Worm (Caenorhabditis elegans): ENCODE results near the gene F41H8.2.
A peak's percentile ranks its signal among the peaks of the same experiment; 100 is the strongest.

F41H8.2 gene

DNA sequence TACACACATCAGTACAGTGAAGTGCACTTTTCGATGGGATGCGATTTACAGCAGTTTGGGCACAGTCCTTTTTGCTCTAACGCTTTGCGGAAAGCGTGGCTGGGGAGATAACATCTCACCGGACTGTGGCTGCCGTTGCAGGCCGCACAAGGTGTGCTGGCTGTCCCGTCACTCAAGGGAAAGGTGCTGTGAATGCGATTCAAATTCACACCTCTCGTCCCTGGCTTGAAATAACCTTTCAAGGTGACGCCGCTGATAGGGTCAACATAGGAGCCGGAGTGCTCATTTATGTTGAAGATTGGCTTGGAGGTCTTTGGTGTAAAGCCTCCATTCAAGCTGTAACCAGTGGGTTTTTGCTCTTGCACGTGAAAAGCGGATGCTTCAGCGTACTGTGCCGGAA, 32.1 kb upstream of the F41H8.2 start:
- TF ChIP-seq mab-5 (tag; optimal IDR thresholded peaks at IDR 0.05) (no peak), flh-1 (GFP tag; optimal IDR thresholded peaks at IDR 0.05) (no peak), sem-2 (GFP tag; optimal IDR thresholded peaks at IDR 0.05) (no peak), unc-39 (tag; optimal IDR thresholded peaks at IDR 0.05) (no peak), ceh-39 (tag; optimal IDR thresholded peaks at IDR 0.05) (no peak), M03D4.4 (tag; optimal IDR thresholded peaks at IDR 0.05) (no peak), ztf-11 (tag; optimal IDR thresholded peaks at IDR 0.05) (no peak), mep-1 (tag; optimal IDR thresholded peaks at IDR 0.05) (no peak), snpc-4 (tag; optimal IDR thresholded peaks at IDR 0.05) (no peak), bed-3 (GFP tag; optimal IDR thresholded peaks at IDR 0.05) (no peak), nhr-12 (tag; optimal IDR thresholded peaks at IDR 0.05) (no peak), lin-32 (GFP tag; optimal IDR thresholded peaks at IDR 0.05) (no peak), zip-8 (tag; optimal IDR thresholded peaks at IDR 0.05) (no peak)

DNA sequence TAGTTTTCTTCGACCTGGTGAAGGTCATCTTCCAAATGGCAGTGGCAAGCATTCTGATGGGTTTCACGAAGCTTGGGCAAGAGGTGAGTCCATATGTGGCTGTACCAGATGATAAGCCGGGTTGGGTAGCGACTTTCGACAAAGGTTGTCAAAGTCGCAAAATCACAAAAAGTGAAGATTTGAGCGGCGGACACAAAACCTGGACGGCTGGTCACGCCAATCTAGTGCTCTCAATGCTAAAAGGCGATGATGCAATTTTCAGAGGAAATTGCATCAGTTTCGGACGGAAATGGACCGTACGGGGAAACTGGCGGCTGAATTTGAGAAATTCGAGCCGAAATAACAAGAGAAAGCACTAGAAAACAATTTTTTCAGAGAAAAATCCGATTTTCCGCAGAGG, 29.0 kb upstream of the F41H8.2 start:
- TF ChIP-seq tbx-8 (GFP tag; optimal IDR thresholded peaks at IDR 0.05) (no peak), ztf-11 (tag; optimal IDR thresholded peaks at IDR 0.05) (no peak), unc-62 (GFP tag; optimal IDR thresholded peaks at IDR 0.05) (no peak)

DNA sequence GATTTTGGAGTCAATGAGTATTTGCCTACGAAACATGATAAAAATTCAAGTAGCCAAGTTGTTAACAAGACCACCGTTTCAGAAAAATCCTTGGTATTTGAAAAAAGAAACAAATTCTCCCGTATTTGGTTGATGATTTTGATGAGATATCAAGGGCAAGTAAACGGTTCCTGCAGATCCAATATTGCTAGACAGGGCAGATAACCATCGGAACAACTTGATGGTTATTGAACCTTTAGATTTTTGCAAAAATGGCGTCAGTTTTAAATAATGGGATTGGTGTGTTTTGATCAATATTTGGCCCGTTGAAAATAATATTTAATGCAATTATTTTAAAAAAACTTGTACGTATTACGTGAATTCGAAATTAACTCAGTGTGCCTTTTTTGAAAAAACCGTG, 25.9 kb upstream of the F41H8.2 start:
- TF ChIP-seq zip-8 (tag; optimal IDR thresholded peaks at IDR 0.05) (no peak), elt-1 (tag; optimal IDR thresholded peaks at IDR 0.05; ENCODE audit: borderline replicate concordance, insufficient read depth) (peak; percentile 38)

DNA sequence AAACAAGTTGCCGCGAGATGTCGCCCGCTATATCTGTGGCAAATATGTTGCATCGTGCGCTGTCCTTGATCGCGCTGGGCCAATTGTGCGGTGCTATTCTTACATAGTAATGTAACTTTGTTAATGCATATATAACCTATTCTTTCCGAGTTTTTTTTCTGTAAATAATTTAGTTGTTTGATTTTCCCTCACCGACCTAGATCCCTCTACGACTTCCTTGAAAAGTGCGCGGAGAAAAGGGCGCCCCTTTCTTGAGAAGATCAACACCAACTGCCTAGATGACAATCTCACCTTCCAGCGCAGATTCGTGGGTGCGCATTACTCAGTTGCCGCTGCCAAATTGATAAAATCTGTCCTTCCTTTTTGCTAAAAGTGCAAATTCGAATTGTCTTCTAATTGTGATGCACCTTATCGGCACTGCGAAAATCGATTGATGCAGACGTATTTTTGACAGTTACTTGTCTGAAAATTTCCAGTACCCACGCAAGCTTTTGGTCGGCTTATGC, 24.6 kb upstream of the F41H8.2 start:
- TF ChIP-seq pha-4 (tag; optimal IDR thresholded peaks at IDR 0.05) (no peak), elt-1 (tag; optimal IDR thresholded peaks at IDR 0.05; ENCODE audit: borderline replicate concordance, insufficient read depth) (peak; percentile 85), sptf-1 (tag; optimal IDR thresholded peaks at IDR 0.05) (no peak)

DNA sequence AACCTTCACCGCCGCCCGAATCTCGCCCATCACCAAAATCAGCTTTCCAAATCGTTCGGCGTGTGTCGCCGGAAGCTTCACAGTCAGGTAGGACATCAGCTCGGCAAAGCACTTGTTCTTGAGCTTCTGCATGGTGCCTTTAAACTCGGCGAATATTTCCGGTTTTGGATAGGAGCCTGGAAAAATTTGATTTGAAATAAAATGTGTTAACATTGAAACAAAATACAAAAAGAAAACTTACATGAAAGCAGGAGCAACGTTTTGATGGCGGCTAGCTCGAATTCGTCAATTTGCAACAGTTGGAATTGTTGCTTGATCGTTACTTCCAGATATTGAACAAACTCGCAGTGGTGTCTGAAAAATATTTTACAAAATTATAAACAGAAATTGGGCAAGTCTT, 23.5 kb upstream of the F41H8.2 start:
- TF ChIP-seq blmp-1 (tag; optimal IDR thresholded peaks at IDR 0.05) = no peak
- no peak for TF ChIP-seq snpc-4 (tag; optimal IDR thresholded peaks at IDR 0.05)
- no peak for TF ChIP-seq sptf-1 (tag; optimal IDR thresholded peaks at IDR 0.05)
- TF ChIP-seq M03D4.4 (tag; optimal IDR thresholded peaks at IDR 0.05) = no peak
- TF ChIP-seq mep-1 (tag; optimal IDR thresholded peaks at IDR 0.05) = no peak
- no peak for TF ChIP-seq lsy-2 (tag; optimal IDR thresholded peaks at IDR 0.05)
- TF ChIP-seq ceh-43 (GFP tag; optimal IDR thresholded peaks at IDR 0.05) = no peak
- TF ChIP-seq cnd-1 (tag; optimal IDR thresholded peaks at IDR 0.05) = no peak
- no peak for TF ChIP-seq nhr-2 (tag; optimal IDR thresholded peaks at IDR 0.05)
- no peak for TF ChIP-seq mls-2 (tag; optimal IDR thresholded peaks at IDR 0.05)
- TF ChIP-seq ham-2 (GFP tag; optimal IDR thresholded peaks at IDR 0.05) = no peak
- no peak for TF ChIP-seq unc-62 (GFP tag; optimal IDR thresholded peaks at IDR 0.05)
- TF ChIP-seq lin-32 (GFP tag; optimal IDR thresholded peaks at IDR 0.05) = no peak
- TF ChIP-seq elt-3 (tag; optimal IDR thresholded peaks at IDR 0.05) = no peak
- TF ChIP-seq nhr-237 (tag; optimal IDR thresholded peaks at IDR 0.05) = no peak
- TF ChIP-seq nhr-28 (tag; optimal IDR thresholded peaks at IDR 0.05) = no peak
- TF ChIP-seq bed-3 (GFP tag; optimal IDR thresholded peaks at IDR 0.05) = no peak

DNA sequence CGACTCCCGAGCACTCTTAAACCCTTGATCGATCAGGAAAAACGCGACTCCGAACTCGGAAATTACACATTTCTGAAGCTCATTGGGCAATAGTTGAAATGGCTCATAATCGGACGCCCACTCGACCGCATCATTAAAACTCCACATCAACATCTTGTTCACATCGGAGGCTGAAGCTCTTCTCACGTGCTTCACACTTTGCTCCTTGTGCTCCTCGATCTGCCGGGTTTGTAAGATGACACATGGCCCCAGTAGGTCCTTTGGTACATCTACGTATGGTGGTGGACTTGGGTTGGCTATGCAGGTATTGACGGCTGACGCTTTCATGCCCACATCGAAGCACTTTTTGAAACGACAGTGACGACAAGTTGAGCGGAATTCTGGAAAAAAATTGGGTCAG, 22.7 kb upstream of the F41H8.2 start:
- no peak for TF ChIP-seq unc-39 (tag; optimal IDR thresholded peaks at IDR 0.05)
- TF ChIP-seq flh-1 (GFP tag; optimal IDR thresholded peaks at IDR 0.05) = no peak
- no peak for TF ChIP-seq elt-1 (tag; optimal IDR thresholded peaks at IDR 0.05; ENCODE audit: borderline replicate concordance, insufficient read depth)
- TF ChIP-seq lsy-2 (tag; optimal IDR thresholded peaks at IDR 0.05) = no peak
- TF ChIP-seq blmp-1 (tag; optimal IDR thresholded peaks at IDR 0.05) = no peak
- TF ChIP-seq unc-120 (tag; optimal IDR thresholded peaks at IDR 0.05; ENCODE audit: poor library complexity, severe bottlenecking) = no peak
- TF ChIP-seq nhr-12 (tag; optimal IDR thresholded peaks at IDR 0.05) = no peak
- TF ChIP-seq cnd-1 (tag; optimal IDR thresholded peaks at IDR 0.05) = no peak
- no peak for TF ChIP-seq unc-62 (GFP tag; optimal IDR thresholded peaks at IDR 0.05)

Measured in whole organism, mixed stage, embryonic.